Worm (Caenorhabditis elegans) whole organism, L2 larva: Measurements from ENCODE around the gene ada-2.

ENCODE experiments used
- C34F6.9 ChIP-seq: fragments of 150-350 bp; optimal IDR thresholded peaks from 2 replicates; lab custom pipeline; 2014; ENCODE audit warnings: missing biosample characterization, missing genetic modification characterization
- F13H6.1 ChIP-seq: sonication (generic microtip); optimal IDR thresholded peaks from 2 replicates; lab custom pipeline; 2016; ENCODE audit warnings: missing genetic modification characterization, missing compliant biosample characterization
- R02D3.7 ChIP-seq: fragments of 150-350 bp; optimal IDR thresholded peaks from 2 replicates; lab custom pipeline; 2014; ENCODE audit warnings: missing biosample characterization, missing genetic modification characterization
- Y55F3AM.14 ChIP-seq: fragments of 200-800 bp; sonication (Bioruptor generic); optimal IDR thresholded peaks from 2 replicates; lab custom pipeline; 2018; ENCODE audit warnings: mild to moderate bottlenecking, missing genetic modification characterization, missing compliant biosample characterization
- ZK546.5 ChIP-seq: sonication (generic microtip); optimal IDR thresholded peaks from 2 replicates; lab custom pipeline; 2017; ENCODE audit warnings: missing biosample characterization, missing genetic modification characterization
- alr-1 ChIP-seq: fragments of 150-350 bp; optimal IDR thresholded peaks from 2 replicates; lab custom pipeline; 2014; ENCODE audit warnings: missing biosample characterization, missing genetic modification characterization
- aly-2 ChIP-seq: fragments of 150-350 bp; optimal IDR thresholded peaks from 2 replicates; lab custom pipeline; 2014; ENCODE audit warnings: missing biosample characterization, missing genetic modification characterization
- ama-1 ChIP-seq: fragments of 150-350 bp; optimal IDR thresholded peaks from 2 replicates; lab custom pipeline; 2018; ENCODE audit warnings: inconsistent platforms
- blmp-1 ChIP-seq: sonication (generic microtip); optimal IDR thresholded peaks from 2 replicates; lab custom pipeline; 2017; ENCODE audit warnings: missing genetic modification characterization, mild to moderate bottlenecking, missing compliant biosample characterization, antibody characterized with exemption, moderate library complexity; ENCODE audit not compliant: insufficient read depth
- ceh-82 ChIP-seq: fragments of 150-350 bp; optimal IDR thresholded peaks from 2 replicates; lab custom pipeline; 2014; ENCODE audit warnings: missing biosample characterization, missing genetic modification characterization
- crh-2 ChIP-seq: sonication (generic microtip); optimal IDR thresholded peaks from 2 replicates; lab custom pipeline; 2017; ENCODE audit warnings: missing biosample characterization, missing genetic modification characterization
- dmd-4 ChIP-seq: sonication (generic microtip); optimal IDR thresholded peaks from 2 replicates; lab custom pipeline; 2017; ENCODE audit warnings: missing biosample characterization, missing genetic modification characterization
- egl-27 ChIP-seq: sonication (generic microtip); optimal IDR thresholded peaks from 3 replicates; lab custom pipeline; 2017; ENCODE audit warnings: missing biosample characterization, missing genetic modification reagents, missing genetic modification characterization
- elt-1 ChIP-seq: fragments of 150-350 bp; optimal IDR thresholded peaks from 2 replicates; lab custom pipeline; 2014; ENCODE audit warnings: missing biosample characterization, missing genetic modification characterization
- elt-3 ChIP-seq: sonication (generic microtip); optimal IDR thresholded peaks from 2 replicates; lab custom pipeline; 2017; ENCODE audit warnings: missing biosample characterization, missing genetic modification characterization
- fos-1 ChIP-seq: fragments of 150-350 bp; optimal IDR thresholded peaks from 2 replicates; lab custom pipeline; 2014; ENCODE audit warnings: missing biosample characterization, missing genetic modification characterization
- gmeb-1 ChIP-seq: fragments of 150-350 bp; optimal IDR thresholded peaks from 2 replicates; lab custom pipeline; 2014; ENCODE audit warnings: missing biosample characterization, missing genetic modification characterization
- lin-11 ChIP-seq: fragments of 150-350 bp; sonication (generic microtip); optimal IDR thresholded peaks from 2 replicates; lab custom pipeline; 2014; ENCODE audit warnings: missing biosample characterization, missing genetic modification characterization, inconsistent platforms, mixed read lengths
- lin-13 ChIP-seq: fragments of 150-350 bp; optimal IDR thresholded peaks from 2 replicates; lab custom pipeline; 2014; ENCODE audit warnings: missing biosample characterization, missing genetic modification reagents, missing genetic modification characterization
- lin-39 ChIP-seq: fragments of 150-350 bp; optimal IDR thresholded peaks from 2 replicates; lab custom pipeline; 2014; ENCODE audit warnings: missing biosample characterization, missing genetic modification reagents, missing genetic modification characterization
- lsy-2 ChIP-seq, 2 experiments: fragments of 150-350 bp in 1 of 2; sonication (generic microtip) in 1 of 2; optimal IDR thresholded peaks; 2 replicates each; lab custom pipeline; 2014 to 2017; ENCODE audit warnings: missing biosample characterization in 2 of 2, missing genetic modification characterization in 2 of 2
- mab-5 ChIP-seq: fragments of 150-350 bp; optimal IDR thresholded peaks from 2 replicates; lab custom pipeline; 2014; ENCODE audit warnings: missing biosample characterization, missing genetic modification characterization
- mbf-1 ChIP-seq: sonication (generic microtip); optimal IDR thresholded peaks from 2 replicates; lab custom pipeline; 2017; ENCODE audit warnings: missing biosample characterization, missing genetic modification characterization
- mdl-1 ChIP-seq, 2 experiments: fragments of 150-350 bp in 1 of 2; sonication (generic microtip) in 1 of 2; optimal IDR thresholded peaks; 2 replicates each; lab custom pipeline; 2017; ENCODE audit warnings: missing biosample characterization in 2 of 2, missing genetic modification characterization in 2 of 2
- nhr-10 ChIP-seq: sonication (generic microtip); optimal IDR thresholded peaks from 2 replicates; lab custom pipeline; 2017; ENCODE audit warnings: missing biosample characterization, missing genetic modification characterization
- nhr-11 ChIP-seq: fragments of 150-350 bp; optimal IDR thresholded peaks from 2 replicates; lab custom pipeline; 2014; ENCODE audit warnings: missing biosample characterization, missing genetic modification characterization
- nhr-12 ChIP-seq: fragments of 150-350 bp; optimal IDR thresholded peaks from 2 replicates; lab custom pipeline; 2014; ENCODE audit warnings: missing biosample characterization, missing genetic modification characterization
- nhr-129 ChIP-seq: fragments of 150-350 bp; optimal IDR thresholded peaks from 2 replicates; lab custom pipeline; 2014; ENCODE audit warnings: missing biosample characterization, missing genetic modification characterization
- nhr-21 ChIP-seq: fragments of 150-350 bp; optimal IDR thresholded peaks from 2 replicates; lab custom pipeline; 2014; ENCODE audit warnings: missing biosample characterization, missing genetic modification characterization
- nhr-23 ChIP-seq: fragments of 150-350 bp; optimal IDR thresholded peaks from 2 replicates; lab custom pipeline; 2014; ENCODE audit warnings: missing biosample characterization, missing genetic modification reagents, missing genetic modification characterization
- nhr-237 ChIP-seq: fragments of 150-350 bp; optimal IDR thresholded peaks from 2 replicates; lab custom pipeline; 2014; ENCODE audit warnings: missing biosample characterization, missing genetic modification characterization
- nhr-25 ChIP-seq: fragments of 150-350 bp; sonication (generic microtip); optimal IDR thresholded peaks from 3 replicates; lab custom pipeline; 2014; ENCODE audit warnings: missing biosample characterization, missing genetic modification characterization
- nhr-6 ChIP-seq: fragments of 150-350 bp; optimal IDR thresholded peaks from 2 replicates; lab custom pipeline; 2014; ENCODE audit warnings: missing biosample characterization, missing genetic modification characterization
- nhr-77 ChIP-seq: fragments of 150-350 bp; optimal IDR thresholded peaks from 2 replicates; lab custom pipeline; 2014; ENCODE audit warnings: missing biosample characterization, missing genetic modification characterization
- peb-1 ChIP-seq: fragments of 150-350 bp; optimal IDR thresholded peaks from 2 replicates; lab custom pipeline; 2014; ENCODE audit warnings: missing biosample characterization, missing genetic modification characterization
- sem-4 ChIP-seq: fragments of 150-350 bp; optimal IDR thresholded peaks from 2 replicates; lab custom pipeline; 2014; ENCODE audit warnings: missing biosample characterization, missing genetic modification reagents, missing genetic modification characterization
- skn-1 ChIP-seq: sonication (generic microtip); optimal IDR thresholded peaks from 2 replicates; lab custom pipeline; 2017; ENCODE audit warnings: missing biosample characterization, missing genetic modification characterization
- sma-3 ChIP-seq: sonication (generic microtip); optimal IDR thresholded peaks from 2 replicates; lab custom pipeline; 2016; ENCODE audit warnings: missing genetic modification reagents, missing genetic modification characterization, missing compliant biosample characterization
- sma-9 ChIP-seq, 2 experiments: fragments of 150-350 bp in 1 of 2; sonication (generic microtip) in 1 of 2; optimal IDR thresholded peaks; 2 replicates each; lab custom pipeline; 2014 to 2016; ENCODE audit warnings: missing genetic modification characterization in 2 of 2, mild to moderate bottlenecking in 1 of 2, missing biosample characterization in 1 of 2, missing compliant biosample characterization in 1 of 2, missing genetic modification reagents in 1 of 2, moderate library complexity in 1 of 2
- snpc-4 ChIP-seq: fragments of 150-350 bp; optimal IDR thresholded peaks from 2 replicates; lab custom pipeline; 2014; ENCODE audit warnings: missing biosample characterization, missing genetic modification characterization
- unc-39 ChIP-seq: fragments of 150-350 bp; optimal IDR thresholded peaks from 2 replicates; lab custom pipeline; 2014; ENCODE audit warnings: missing biosample characterization, missing genetic modification characterization
- unc-55 ChIP-seq: fragments of 150-350 bp; sonication (generic microtip); optimal IDR thresholded peaks from 3 replicates; lab custom pipeline; 2014; ENCODE audit warnings: missing biosample characterization, missing genetic modification reagents, missing genetic modification characterization
- unc-62 ChIP-seq: fragments of 150-350 bp; optimal IDR thresholded peaks from 2 replicates; lab custom pipeline; 2014; ENCODE audit warnings: missing biosample characterization, missing genetic modification reagents, missing genetic modification characterization
- zag-1 ChIP-seq: fragments of 150-350 bp; optimal IDR thresholded peaks from 2 replicates; lab custom pipeline; 2014; ENCODE audit warnings: missing biosample characterization, missing genetic modification characterization
- ztf-11 ChIP-seq: sonication (generic microtip); optimal IDR thresholded peaks from 2 replicates; lab custom pipeline; 2017; ENCODE audit warnings: missing biosample characterization, missing genetic modification characterization
- ztf-4 ChIP-seq: fragments of 150-350 bp; optimal IDR thresholded peaks from 2 replicates; lab custom pipeline; 2014; ENCODE audit warnings: missing biosample characterization, missing genetic modification characterization

The ada-2 gene

DNA sequence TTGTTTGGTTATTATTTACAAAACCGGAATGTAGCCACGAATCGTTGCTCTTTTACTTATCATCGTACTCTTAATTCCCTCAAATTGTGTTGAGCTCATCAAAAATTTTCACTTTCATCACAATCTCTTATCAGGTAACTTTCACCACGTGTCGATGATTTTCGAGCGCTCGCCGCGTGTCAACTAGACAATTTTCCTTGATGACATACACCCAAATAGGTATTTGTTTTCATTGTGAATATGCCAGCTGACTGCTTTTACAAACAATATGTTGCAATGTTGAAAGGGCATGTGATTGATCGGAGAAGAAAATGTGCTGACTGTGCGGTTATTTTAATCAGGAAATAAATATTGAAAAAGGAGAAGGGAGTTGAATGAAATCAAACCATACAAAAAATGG lies 12.6 kb downstream of the ada-2 start:
- TF ChIP-seq fos-1 (tag; lab: Kevin White, UChicago) (peak; percentile 62), lin-13 (GFP tag; lab: Kevin White, UChicago) (no peak), nhr-23 (tag; lab: Kevin White, UChicago) (no peak), skn-1 (tag; lab: Kevin White, UChicago) (no peak), blmp-1 (tag; lab: Kevin White, UChicago) (peak; percentile 47), ama-1 (lab: Kevin White, UChicago) (no peak), lin-11 (tag; lab: Kevin White, UChicago) (no peak), nhr-11 (tag; lab: Kevin White, UChicago) (no peak), ceh-82 (tag; lab: Kevin White, UChicago) (no peak), nhr-25 (tag; lab: Kevin White, UChicago) (no peak), mab-5 (tag; lab: Kevin White, UChicago) (no peak), zag-1 (tag; lab: Kevin White, UChicago) (no peak), C34F6.9 (tag; lab: Kevin White, UChicago) (no peak), crh-2 (tag; lab: Kevin White, UChicago) (peak; percentile 74), ZK546.5 (no peak), gmeb-1 (tag; lab: Kevin White, UChicago) (peak; percentile 42), mdl-1 (tag; optimal IDR thresholded peaks at IDR 0.05; lab: Kevin White, UChicago) (peak in 1 of 2 experiments; percentile 37), ztf-4 (tag; lab: Kevin White, UChicago) (no peak), Y55F3AM.14 (GFP tag; lab: Kevin White, UChicago) (no peak), nhr-10 (tag; lab: Kevin White, UChicago) (no peak), mbf-1 (tag; lab: Kevin White, UChicago) (no peak), nhr-12 (tag; lab: Kevin White, UChicago) (no peak), egl-27 (no peak), aly-2 (tag; lab: Kevin White, UChicago) (no peak), sma-9 (GFP tag; optimal IDR thresholded peaks at IDR 0.05; lab: Kevin White, UChicago) (peak; percentile 79), sma-9 (tag; optimal IDR thresholded peaks at IDR 0.05; lab: Kevin White, UChicago) (no peak), nhr-77 (tag; lab: Kevin White, UChicago) (no peak), sma-3 (GFP tag; lab: Kevin White, UChicago) (peak; percentile 12), R02D3.7 (tag; lab: Kevin White, UChicago) (no peak)

DNA sequence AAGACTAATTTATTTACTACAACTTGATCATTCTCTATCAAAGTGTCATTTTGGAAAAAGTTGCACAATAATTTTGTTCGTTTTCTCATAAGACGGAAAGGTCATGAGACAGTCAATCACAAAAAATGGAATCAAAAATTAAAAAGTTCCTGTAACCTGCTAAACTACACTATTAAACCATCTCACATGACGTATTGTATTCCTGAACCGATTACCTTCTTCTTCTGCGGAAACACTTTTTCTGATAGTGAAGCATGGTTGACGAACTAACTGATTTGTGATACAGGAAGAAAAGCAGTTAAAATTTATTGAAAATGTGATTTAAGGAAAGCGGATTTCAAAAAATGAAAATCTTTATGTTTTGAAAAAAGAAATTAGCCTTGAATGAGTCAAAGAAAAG lies 17.7 kb downstream of the ada-2 start:
- TF ChIP-seq fos-1 (tag; lab: Kevin White, UChicago), result peak; percentile 22
- no peak for TF ChIP-seq crh-2 (tag; lab: Kevin White, UChicago)
- TF ChIP-seq, all 48 proteins: peak for 1

DNA sequence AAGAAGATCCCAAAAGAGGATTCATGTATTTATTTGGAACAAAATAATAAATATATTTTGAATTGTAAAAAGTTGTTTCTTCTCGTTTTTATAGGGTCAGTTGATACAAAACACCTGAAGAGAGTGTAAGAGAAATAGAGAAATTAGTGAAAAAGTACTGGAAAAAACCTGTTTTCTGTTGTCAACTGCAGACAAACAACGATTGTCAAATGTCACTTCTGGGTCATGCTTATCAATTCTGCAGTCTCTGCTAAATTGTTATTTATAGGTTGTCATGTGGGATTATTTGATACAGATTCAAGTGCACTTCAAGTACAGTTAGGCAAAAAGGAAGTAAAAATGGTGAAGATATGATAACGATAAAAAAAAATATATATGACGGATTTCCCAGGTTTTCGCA lies 20.5 kb downstream of the ada-2 start:
- TF ChIP-seq lin-13 (GFP tag; lab: Kevin White, UChicago), result no peak
- no peak for TF ChIP-seq unc-39 (tag; lab: Kevin White, UChicago)
- peak; percentile 62 for TF ChIP-seq sma-3 (GFP tag; lab: Kevin White, UChicago)
- TF ChIP-seq mdl-1 (tag; optimal IDR thresholded peaks at IDR 0.05; lab: Kevin White, UChicago), result peak in 1 of 2 experiments; percentile 6
- no peak for TF ChIP-seq F13H6.1 (tag; lab: Kevin White, UChicago)
- no peak for TF ChIP-seq aly-2 (tag; lab: Kevin White, UChicago)
- TF ChIP-seq elt-1 (tag; lab: Kevin White, UChicago), result no peak
- no peak for TF ChIP-seq lin-39 (tag; lab: Kevin White, UChicago)
- no peak for TF ChIP-seq dmd-4
- TF ChIP-seq elt-3, result no peak
- no peak for TF ChIP-seq skn-1 (tag; lab: Kevin White, UChicago)
- TF ChIP-seq R02D3.7 (tag; lab: Kevin White, UChicago), result no peak
- no peak for TF ChIP-seq snpc-4 (tag; lab: Kevin White, UChicago)
- no peak for TF ChIP-seq alr-1
- no peak for TF ChIP-seq ceh-82 (tag; lab: Kevin White, UChicago)
- TF ChIP-seq ZK546.5, result no peak
- no peak for TF ChIP-seq nhr-12 (tag; lab: Kevin White, UChicago)
- no peak for TF ChIP-seq peb-1 (tag; lab: Kevin White, UChicago)
- TF ChIP-seq nhr-11 (tag; lab: Kevin White, UChicago), result no peak
- no peak for TF ChIP-seq lsy-2 (tag; optimal IDR thresholded peaks at IDR 0.05; lab: Kevin White, UChicago)
- no peak for TF ChIP-seq nhr-10 (tag; lab: Kevin White, UChicago)
- TF ChIP-seq lin-11 (tag; lab: Kevin White, UChicago), result no peak
- TF ChIP-seq nhr-237 (tag; lab: Kevin White, UChicago), result no peak
- no peak for TF ChIP-seq unc-62
- no peak for TF ChIP-seq Y55F3AM.14 (GFP tag; lab: Kevin White, UChicago)
- TF ChIP-seq fos-1 (tag; lab: Kevin White, UChicago), result peak; percentile 17
- no peak for TF ChIP-seq unc-55
- TF ChIP-seq nhr-21 (tag; lab: Kevin White, UChicago), result peak; percentile 68
- TF ChIP-seq nhr-6 (tag; lab: Kevin White, UChicago), result no peak
- no peak for TF ChIP-seq C34F6.9 (tag; lab: Kevin White, UChicago)
- TF ChIP-seq nhr-77 (tag; lab: Kevin White, UChicago), result no peak
- peak; percentile 3 for TF ChIP-seq blmp-1 (tag; lab: Kevin White, UChicago)
- TF ChIP-seq crh-2 (tag; lab: Kevin White, UChicago), result no peak
- no peak for TF ChIP-seq gmeb-1 (tag; lab: Kevin White, UChicago)
- peak; percentile 8 for TF ChIP-seq egl-27
- no peak for TF ChIP-seq mab-5 (tag; lab: Kevin White, UChicago)
- no peak for TF ChIP-seq nhr-129 (tag; lab: Kevin White, UChicago)
- no peak for TF ChIP-seq ztf-11
- TF ChIP-seq zag-1 (tag; lab: Kevin White, UChicago), result no peak
- no peak for TF ChIP-seq ztf-4 (tag; lab: Kevin White, UChicago)
- no peak for TF ChIP-seq sem-4 (tag; lab: Kevin White, UChicago)
